Worm (Caenorhabditis elegans) whole organism, L4/young adult: ENCODE results near the gene srz-101.

ENCODE experiments used
- W03F9.2 ChIP-seq: fragments of 150-350 bp; optimal IDR thresholded peaks from 2 replicates; lab custom pipeline; 2014; ENCODE audit warnings: missing biosample characterization, missing genetic modification characterization
- dao-5 ChIP-seq: sonication (generic microtip); optimal IDR thresholded peaks from 2 replicates; lab custom pipeline; 2016; ENCODE audit warnings: missing genotype, missing genetic modification characterization, moderate library complexity, missing compliant biosample characterization
- him-1 ChIP-seq: sonication (generic microtip); optimal IDR thresholded peaks from 2 replicates; lab custom pipeline; 2016; ENCODE audit warnings: missing genotype, missing genetic modification reagents, missing genetic modification characterization, missing compliant biosample characterization

DNA sequence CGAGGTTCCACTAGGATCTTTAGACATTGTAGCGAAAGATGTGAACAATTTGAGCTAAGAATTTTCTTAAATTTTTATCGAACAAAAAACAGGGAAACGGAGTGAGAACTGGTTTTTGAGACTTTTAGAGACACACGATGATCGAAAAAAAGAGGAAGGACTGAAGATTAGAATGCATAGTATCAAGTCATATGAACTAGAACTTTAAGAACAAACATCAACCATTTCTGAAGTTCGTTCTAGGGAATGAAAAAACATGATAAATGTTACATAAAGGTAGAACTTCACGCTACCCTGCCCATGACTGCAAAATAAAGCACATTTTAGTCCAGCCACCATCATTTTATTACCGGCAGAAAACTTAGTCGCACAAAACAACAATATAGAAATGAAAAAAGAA is 48.3 kb upstream of the srz-101 start, which contains the start of gene W06G6.9:
- TF ChIP-seq him-1 (tag; lab: Kevin White, UChicago) = no peak
- TF ChIP-seq dao-5 = no peak
- TF ChIP-seq W03F9.2 = no peak
